Worm (Caenorhabditis elegans): ENCODE measurements around the gene C49F8.1.

DNA sequence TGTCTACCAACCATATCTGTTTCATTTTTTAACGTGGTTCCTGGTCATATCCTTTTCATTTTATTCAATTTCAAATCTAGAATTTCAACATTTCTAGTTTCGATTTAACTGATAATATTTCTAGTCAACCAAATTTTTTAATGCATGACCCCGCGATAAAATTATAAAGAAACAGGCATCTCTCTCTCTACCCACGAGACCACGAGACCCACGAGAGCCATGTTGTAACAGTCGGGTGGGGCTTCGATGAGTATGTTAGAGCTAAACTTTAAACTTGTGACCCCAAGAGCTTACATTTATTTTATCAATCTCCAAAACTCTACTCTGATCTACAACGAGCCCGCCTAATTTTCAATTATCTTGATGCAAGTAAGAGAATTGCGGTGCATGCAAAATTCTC, 46.5 kb downstream of the C49F8.1 start:
- TF ChIP-seq ztf-11 (tag; optimal IDR thresholded peaks at IDR 0.05) (no peak), nhr-10 (tag; optimal IDR thresholded peaks at IDR 0.05) (no peak), dmd-4 (tag; optimal IDR thresholded peaks at IDR 0.05) (no peak), ceh-82 (tag; optimal IDR thresholded peaks at IDR 0.05) (no peak), ztf-4 (tag; optimal IDR thresholded peaks at IDR 0.05) (no peak), zag-1 (tag; optimal IDR thresholded peaks at IDR 0.05) (no peak), crh-2 (tag; optimal IDR thresholded peaks at IDR 0.05) (no peak), ama-1 (optimal IDR thresholded peaks at IDR 0.05) (no peak), nhr-237 (tag; optimal IDR thresholded peaks at IDR 0.05) (no peak), mdl-1 (tag; optimal IDR thresholded peaks at IDR 0.05) (no peak), unc-62 (GFP tag; optimal IDR thresholded peaks at IDR 0.05) (no peak)
